Fruit fly (Drosophila melanogaster) whole organism, embryonic: ENCODE data around the gene CAH1.

Experiments used
- Atf3 ChIP-seq: fragments of 200-800 bp; sonication (Bioruptor generic); optimal IDR thresholded peaks from 3 replicates; lab custom pipeline; 2016; ENCODE audit warnings: missing biosample characterization, missing genetic modification characterization
- C15 ChIP-seq: fragments of 200-800 bp; sonication (Bioruptor generic); IDR thresholded peaks from 3 replicates; pipeline ENCODE4 v1.3.6; 2022; ENCODE audit warnings: missing biosample characterization, missing genetic modification characterization
- CG10267 ChIP-seq: fragments of 200-800 bp; sonication (Bioruptor generic); optimal IDR thresholded peaks from 2 replicates; lab custom pipeline; 2018; ENCODE audit warnings: missing biosample characterization, mild to moderate bottlenecking, missing genetic modification characterization, moderate library complexity
- CG10959 ChIP-seq: fragments of 200-800 bp; sonication (Bioruptor generic); IDR thresholded peaks from 2 replicates; pipeline ENCODE4 v1.3.6; 2022; ENCODE audit warnings: missing biosample characterization, missing genetic modification characterization
- CG12659 ChIP-seq: fragments of 200-800 bp; sonication (Bioruptor generic); optimal IDR thresholded peaks from 3 replicates; lab custom pipeline; 2017; ENCODE audit warnings: mild to moderate bottlenecking, missing biosample characterization, missing genetic modification reagents, missing genetic modification characterization
- CG13296 ChIP-seq: fragments of 200-800 bp; sonication (Bioruptor generic); optimal IDR thresholded peaks from 3 replicates; lab custom pipeline; 2018; ENCODE audit warnings: missing biosample characterization, mild to moderate bottlenecking, missing genetic modification characterization
- CG15073 ChIP-seq: fragments of 200-800 bp; sonication (Bioruptor generic); optimal IDR thresholded peaks from 2 replicates; lab custom pipeline; 2016; ENCODE audit warnings: missing biosample characterization, missing genetic modification characterization
- CG1792 ChIP-seq: fragments of 200-800 bp; sonication (Bioruptor generic); optimal IDR thresholded peaks from 2 replicates; lab custom pipeline; 2016; ENCODE audit warnings: missing biosample characterization, missing genetic modification characterization
- CG18619 ChIP-seq: fragments of 200-800 bp; sonication (Bioruptor generic); optimal IDR thresholded peaks from 3 replicates; lab custom pipeline; 2017; ENCODE audit warnings: missing biosample characterization, mild to moderate bottlenecking, missing genetic modification characterization
- CG2875 ChIP-seq: fragments of 200-800 bp; sonication (Bioruptor generic); optimal IDR thresholded peaks from 2 replicates; lab custom pipeline; 2017; ENCODE audit warnings: missing biosample characterization, mild to moderate bottlenecking, missing genetic modification characterization, missing genetic modification reagents
- CG30431 ChIP-seq: fragments of 200-800 bp; sonication (Bioruptor generic); optimal IDR thresholded peaks from 2 replicates; lab custom pipeline; 2017; ENCODE audit warnings: missing biosample characterization, missing genetic modification characterization
- CG3838 ChIP-seq: fragments of 200-800 bp; sonication (Bioruptor generic); optimal IDR thresholded peaks from 3 replicates; lab custom pipeline; 2016; ENCODE audit warnings: missing biosample characterization, missing genetic modification characterization
- CG43689 ChIP-seq: fragments of 200-800 bp; sonication (Bioruptor generic); IDR thresholded peaks from 2 replicates; pipeline ENCODE4 v1.3.6; 2022; ENCODE audit warnings: missing biosample characterization, missing genetic modification characterization
- CG4617 ChIP-seq: fragments of 200-800 bp; sonication (Bioruptor generic); optimal IDR thresholded peaks from 3 replicates; lab custom pipeline; 2016; ENCODE audit warnings: missing biosample characterization, missing genetic modification characterization, borderline replicate concordance
- CG4854 ChIP-seq: fragments of 200-800 bp; sonication (Bioruptor generic); optimal IDR thresholded peaks from 2 replicates; lab custom pipeline; 2016; ENCODE audit warnings: missing biosample characterization, missing genetic modification characterization, inconsistent platforms
- CG6765 ChIP-seq: fragments of 200-800 bp; sonication (Bioruptor generic); optimal IDR thresholded peaks from 3 replicates; lab custom pipeline; 2017; ENCODE audit warnings: missing biosample characterization, mild to moderate bottlenecking, missing genetic modification characterization
- CG7556 ChIP-seq: fragments of 200-800 bp; sonication (Bioruptor generic); optimal IDR thresholded peaks from 2 replicates; lab custom pipeline; 2017; ENCODE audit warnings: missing biosample characterization, mild to moderate bottlenecking, missing genetic modification characterization
- CG7745 ChIP-seq: fragments of 200-800 bp; sonication (Bioruptor generic); optimal IDR thresholded peaks from 2 replicates; lab custom pipeline; 2018; ENCODE audit warnings: missing biosample characterization, mild to moderate bottlenecking, missing genetic modification characterization, moderate library complexity
- CG7786 ChIP-seq: fragments of 200-800 bp; sonication (Bioruptor generic); optimal IDR thresholded peaks from 2 replicates; lab custom pipeline; 2016; ENCODE audit warnings: missing biosample characterization, missing genetic modification characterization
- CG7987 ChIP-seq: fragments of 200-800 bp; sonication (Bioruptor generic); optimal IDR thresholded peaks from 2 replicates; lab custom pipeline; 2018; ENCODE audit warnings: missing biosample characterization, mild to moderate bottlenecking, missing genetic modification characterization, moderate library complexity
- CG9817 ChIP-seq: fragments of 200-800 bp; sonication (Bioruptor generic); optimal IDR thresholded peaks from 2 replicates; lab custom pipeline; 2018; ENCODE audit warnings: missing biosample characterization, mild to moderate bottlenecking, missing genetic modification characterization, moderate library complexity
- CoRest ChIP-seq: fragments of 200-800 bp; sonication (Bioruptor generic); optimal IDR thresholded peaks from 3 replicates; lab custom pipeline; 2018; ENCODE audit warnings: missing biosample characterization, mild to moderate bottlenecking, missing genetic modification characterization, moderate library complexity
- D19B ChIP-seq: fragments of 200-800 bp; sonication (Bioruptor generic); optimal IDR thresholded peaks from 2 replicates; lab custom pipeline; 2017; ENCODE audit warnings: missing biosample characterization, mild to moderate bottlenecking, missing genetic modification characterization
- Dfd ChIP-seq, 2 experiments: fragments of >200 bp; optimal IDR thresholded peaks; 2 replicates each; lab custom pipeline; 2017; ENCODE audit warnings: missing biosample characterization in 2 of 2, missing genetic modification characterization in 2 of 2
- Dref ChIP-seq: fragments of 200-800 bp; sonication (Bioruptor generic); IDR thresholded peaks from 2 replicates; pipeline ENCODE4 v1.3.6; 2022; ENCODE audit warnings: missing biosample characterization, missing genetic modification characterization
- Fer3 ChIP-seq: fragments of 200-800 bp; sonication (Bioruptor generic); optimal IDR thresholded peaks from 2 replicates; lab custom pipeline; 2018; ENCODE audit warnings: missing biosample characterization, mild to moderate bottlenecking, missing genetic modification characterization, moderate library complexity
- Lpt ChIP-seq: fragments of >200 bp; optimal IDR thresholded peaks from 2 replicates; lab custom pipeline; 2018; ENCODE audit warnings: missing biosample characterization, missing genetic modification characterization
- MESR4 ChIP-seq: fragments of 200-800 bp; sonication (Bioruptor generic); optimal IDR thresholded peaks from 2 replicates; lab custom pipeline; 2018; ENCODE audit warnings: missing biosample characterization, mild to moderate bottlenecking, missing genetic modification characterization, moderate library complexity
- MTF-1 ChIP-seq: fragments of 200-800 bp; sonication (Bioruptor generic); optimal IDR thresholded peaks from 2 replicates; lab custom pipeline; 2018; ENCODE audit warnings: missing biosample characterization, mild to moderate bottlenecking, missing genetic modification characterization, borderline replicate concordance
- Optix ChIP-seq: fragments of 200-800 bp; sonication (Bioruptor generic); IDR thresholded peaks from 3 replicates; pipeline ENCODE4 v1.3.6; 2022; ENCODE audit warnings: missing biosample characterization, missing genetic modification characterization
- PHDP ChIP-seq: fragments of 200-800 bp; sonication (Bioruptor generic); optimal IDR thresholded peaks from 3 replicates; lab custom pipeline; 2018; ENCODE audit warnings: missing biosample characterization, mild to moderate bottlenecking, missing genetic modification characterization, moderate library complexity
- Sin3A ChIP-seq: fragments of >200 bp; optimal IDR thresholded peaks from 2 replicates; lab custom pipeline; 2018
- Six4 ChIP-seq: fragments of 200-800 bp; sonication (Bioruptor generic); optimal IDR thresholded peaks from 2 replicates; lab custom pipeline; 2016; ENCODE audit warnings: missing biosample characterization, missing genetic modification characterization
- TFAM ChIP-seq: fragments of 200-800 bp; sonication (Bioruptor generic); optimal IDR thresholded peaks from 2 replicates; lab custom pipeline; 2017; ENCODE audit warnings: missing biosample characterization, missing genetic modification characterization, inconsistent platforms
- Xrp1 ChIP-seq: fragments of 200-800 bp; sonication (Bioruptor generic); IDR thresholded peaks from 2 replicates; pipeline ENCODE4 v1.3.6; 2022; ENCODE audit warnings: missing biosample characterization, missing genetic modification characterization
- cad ChIP-seq: fragments of >200 bp; optimal IDR thresholded peaks from 2 replicates; lab custom pipeline; 2017; ENCODE audit warnings: missing biosample characterization, missing genetic modification characterization
- da ChIP-seq: fragments of 200-800 bp; sonication (Bioruptor generic); optimal IDR thresholded peaks from 2 replicates; lab custom pipeline; 2016; ENCODE audit warnings: missing biosample characterization, missing genetic modification characterization
- disco-r ChIP-seq: fragments of 200-800 bp; sonication (Bioruptor generic); optimal IDR thresholded peaks from 2 replicates; lab custom pipeline; 2016; ENCODE audit warnings: missing biosample characterization, missing genetic modification characterization
- dpn ChIP-seq, 2 experiments: fragments of 200-800 bp; sonication (Bioruptor generic); optimal IDR thresholded peaks; 3 replicates each; lab custom pipeline; 2016; ENCODE audit warnings: missing biosample characterization in 2 of 2, missing genetic modification characterization in 2 of 2
- ftz-f1 ChIP-seq: fragments of 200-800 bp; sonication (Bioruptor generic); optimal IDR thresholded peaks from 2 replicates; lab custom pipeline; 2016; ENCODE audit warnings: missing biosample characterization, missing genetic modification characterization
- grau ChIP-seq: fragments of 200-800 bp; optimal IDR thresholded peaks from 3 replicates; lab custom pipeline; 2019; ENCODE audit warnings: missing biosample characterization, mild to moderate bottlenecking, missing genetic modification characterization, moderate library complexity
- ind ChIP-seq: fragments of 200-800 bp; sonication (Bioruptor generic); optimal IDR thresholded peaks from 3 replicates; lab custom pipeline; 2016; ENCODE audit warnings: missing biosample characterization, missing genetic modification characterization
- nmo ChIP-seq: fragments of 200-800 bp; sonication (Bioruptor generic); optimal IDR thresholded peaks from 2 replicates; lab custom pipeline; 2018; ENCODE audit warnings: missing biosample characterization, mild to moderate bottlenecking, missing genetic modification characterization, moderate library complexity
- peb ChIP-seq: fragments of 200-800 bp; sonication (Bioruptor generic); IDR thresholded peaks from 2 replicates; pipeline ENCODE4 v1.3.6; 2022; ENCODE audit warnings: missing biosample characterization, missing genetic modification characterization
- ssp ChIP-seq: fragments of 200-800 bp; sonication (Bioruptor generic); IDR thresholded peaks from 2 replicates; pipeline ENCODE4 v1.3.6; 2022; ENCODE audit warnings: missing biosample characterization, missing genetic modification characterization
- stc ChIP-seq: fragments of 200-800 bp; sonication (Bioruptor generic); IDR thresholded peaks from 2 replicates; pipeline ENCODE4 v1.3.6; 2022; ENCODE audit warnings: missing biosample characterization, missing genetic modification characterization
- tin ChIP-seq: fragments of 200-800 bp; sonication (Bioruptor generic); optimal IDR thresholded peaks from 3 replicates; lab custom pipeline; 2016; ENCODE audit warnings: missing biosample characterization, missing genetic modification characterization
- tio ChIP-seq: fragments of 200-800 bp; sonication (Bioruptor generic); optimal IDR thresholded peaks from 2 replicates; lab custom pipeline; 2017; ENCODE audit warnings: missing biosample characterization, missing genetic modification characterization, inconsistent platforms
- tll ChIP-seq, 2 experiments: fragments of 200-800 bp in 1 of 2; fragments of >200 bp in 1 of 2; sonication (Bioruptor generic) in 1 of 2; optimal IDR thresholded peaks; 2 replicates each; lab custom pipeline; 2017 to 2019; ENCODE audit warnings: missing biosample characterization in 2 of 2, missing genetic modification characterization in 2 of 2, mild to moderate bottlenecking in 1 of 2, moderate library complexity in 1 of 2
- twi ChIP-seq: fragments of 200-800 bp; optimal IDR thresholded peaks from 2 replicates; lab custom pipeline; 2019; ENCODE audit warnings: missing biosample characterization, mild to moderate bottlenecking, missing genetic modification characterization, moderate library complexity
- vnd ChIP-seq: fragments of 200-800 bp; sonication (Bioruptor generic); IDR thresholded peaks from 3 replicates; pipeline ENCODE4 v1.3.6; 2022; ENCODE audit warnings: missing biosample characterization, missing genetic modification characterization; ENCODE audit not compliant: partially characterized antibody
- zen ChIP-seq: fragments of 200-800 bp; sonication (Bioruptor generic); optimal IDR thresholded peaks from 3 replicates; lab custom pipeline; 2018; ENCODE audit warnings: missing biosample characterization, mild to moderate bottlenecking, missing genetic modification characterization, moderate library complexity

CAH1 gene

dm6 chr2L:13811323-13811722 is 7.9 kb downstream of the CAH1 start, which contains the start of the genes Adat1 and CG16865 (continued):
- no peak for TF ChIP-seq tio
- no peak for TF ChIP-seq cad
- TF ChIP-seq ssp (GFP tag; lab: Robert Waterston, UW): no peak
- no peak for TF ChIP-seq ind (GFP tag; lab: Kevin White, UChicago)
- TF ChIP-seq vnd: 0 out of 3 replicates have a peak, but pooled peaks have one; percentile 10
- TF ChIP-seq Fer3 (tag; lab: Kevin White, UChicago): no peak
- no peak for TF ChIP-seq CG9817 (tag; lab: Kevin White, UChicago)
- no peak for TF ChIP-seq CG7556
- TF ChIP-seq CG2875 (GFP tag; lab: Kevin White, UChicago): no peak
- TF ChIP-seq CG12659 (GFP tag; lab: Kevin White, UChicago): peak; percentile 47
- no peak for TF ChIP-seq dpn (GFP tag; optimal IDR thresholded peaks at IDR 0.05; lab: Kevin White, UChicago)
- TF ChIP-seq CG10267: peak; percentile 23
- TF ChIP-seq CG30431 (GFP tag; lab: Kevin White, UChicago): no peak
- no peak for TF ChIP-seq grau (tag; lab: Kevin White, UChicago)
- TF ChIP-seq disco-r: no peak
- peak; percentile 80 for TF ChIP-seq Dref (GFP tag; lab: Robert Waterston, UW)
- TF ChIP-seq Lpt: no peak
- TF ChIP-seq CG4854 (GFP tag; lab: Kevin White, UChicago): no peak
- no peak for TF ChIP-seq CG7786 (GFP tag; lab: Kevin White, UChicago)
- TF ChIP-seq CG13296: no peak
- TF ChIP-seq CG6765: no peak
- no peak for TF ChIP-seq CG15073 (GFP tag; lab: Kevin White, UChicago)
- no peak for TF ChIP-seq tll (GFP tag; optimal IDR thresholded peaks at IDR 0.05; lab: Kevin White, UChicago)
- TF ChIP-seq peb: no peak
- TF ChIP-seq tin (GFP tag; lab: Kevin White, UChicago): no peak
- TF ChIP-seq CG4617: peak; percentile 74
- no peak for TF ChIP-seq twi (tag; lab: Kevin White, UChicago)
- no peak for TF ChIP-seq Atf3 (GFP tag; lab: Kevin White, UChicago)
- no peak for TF ChIP-seq nmo (GFP tag; lab: Kevin White, UChicago)
- no peak for TF ChIP-seq stc (GFP tag; lab: Robert Waterston, UW)
- no peak for TF ChIP-seq Six4 (GFP tag; lab: Kevin White, UChicago)
- TF ChIP-seq ftz-f1 (GFP tag; lab: Kevin White, UChicago): no peak
- TF ChIP-seq MTF-1 (GFP tag; lab: Kevin White, UChicago): no peak
- TF ChIP-seq Sin3A (lab: Kevin White, UChicago): peak; percentile 35
- TF ChIP-seq CG10959: no peak
- no peak for TF ChIP-seq CG18619 (GFP tag; lab: Kevin White, UChicago)
- TF ChIP-seq PHDP (tag; lab: Kevin White, UChicago): no peak
- TF ChIP-seq CoRest (tag; lab: Kevin White, UChicago): no peak
- TF ChIP-seq da (GFP tag; lab: Kevin White, UChicago): no peak
- no peak for TF ChIP-seq CG43689
- no peak for TF ChIP-seq TFAM
- TF ChIP-seq Optix: no peak
- TF ChIP-seq CG7987 (GFP tag; lab: Kevin White, UChicago): peak; percentile 6
- TF ChIP-seq CG3838 (GFP tag; lab: Kevin White, UChicago): no peak
- no peak for TF ChIP-seq CG7745 (tag; lab: Kevin White, UChicago)
- TF ChIP-seq zen: no peak
- no peak for TF ChIP-seq CG1792 (GFP tag; lab: Kevin White, UChicago)
- no peak for TF ChIP-seq C15 (GFP tag; lab: Robert Waterston, UW)
- TF ChIP-seq D19B (GFP tag; lab: Kevin White, UChicago): no peak
- TF ChIP-seq Xrp1 (GFP tag; lab: Robert Waterston, UW): no peak
- TF ChIP-seq MESR4 (GFP tag; lab: Kevin White, UChicago): peak; percentile 46
- TF ChIP-seq Dfd (GFP tag; optimal IDR thresholded peaks at IDR 0.05; lab: Kevin White, UChicago): no peak
